Worm (Caenorhabditis elegans) whole organism, L4 larva: Measurements from ENCODE around the gene srxa-10.

Experiments used
- F44E2.7 ChIP-seq: fragments of 200-800 bp; sonication (Bioruptor generic); IDR thresholded peaks from 2 replicates; pipeline ENCODE4 v2.1.2; 2022; ENCODE audit warnings: missing genetic modification characterization, missing compliant biosample characterization
- R02D3.7 ChIP-seq: fragments of 150-350 bp; sonication (generic microtip); optimal IDR thresholded peaks from 3 replicates; lab custom pipeline; 2014; ENCODE audit warnings: missing biosample characterization, missing genetic modification characterization
- Y48G9A.11 ChIP-seq: fragments of 200-800 bp; sonication (Bioruptor generic); IDR thresholded peaks from 2 replicates; pipeline ENCODE4 v1.3.6; 2022; ENCODE audit warnings: missing genetic modification reagents, missing genetic modification characterization, missing compliant biosample characterization
- ZK337.2 ChIP-seq: fragments of 200-800 bp; sonication (Bioruptor generic); IDR thresholded peaks from 2 replicates; pipeline ENCODE4 v1.3.6; 2022; ENCODE audit warnings: missing genetic modification reagents, missing genetic modification characterization, missing compliant biosample characterization
- aha-1 ChIP-seq: fragments of 150-350 bp; peaks from one replicate; lab custom pipeline; 2014; ENCODE audit warnings: missing biosample characterization, missing genetic modification characterization
- aly-2 ChIP-seq: sonication (generic microtip); optimal IDR thresholded peaks from 2 replicates; lab custom pipeline; 2018; ENCODE audit warnings: missing biosample characterization, missing genetic modification characterization
- ama-1 ChIP-seq: fragments of 150-350 bp; optimal IDR thresholded peaks from 2 replicates; lab custom pipeline; 2014; ENCODE audit warnings: inconsistent platforms, mixed read lengths
- arid-1 ChIP-seq: fragments of 200-800 bp; sonication (Bioruptor generic); conservative IDR thresholded peaks from 2 replicates; pipeline ENCODE4 v1.3.6; 2022; ENCODE audit warnings: missing genetic modification reagents, missing genetic modification characterization, missing compliant biosample characterization
- ceh-20 ChIP-seq: fragments of 200-800 bp; sonication (Bioruptor generic); IDR thresholded peaks from 2 replicates; pipeline ENCODE4 v1.3.6; 2022; ENCODE audit warnings: missing genetic modification reagents, missing genetic modification characterization, missing compliant biosample characterization
- ceh-44 ChIP-seq: fragments of 200-800 bp; sonication (Bioruptor generic); IDR thresholded peaks from 2 replicates; pipeline ENCODE4 v1.3.6; 2022; ENCODE audit warnings: missing genetic modification reagents, missing genetic modification characterization, missing compliant biosample characterization
- ctbp-1 ChIP-seq: fragments of 200-800 bp; sonication (Bioruptor generic); IDR thresholded peaks from 2 replicates; pipeline ENCODE4 v1.3.6; 2022; ENCODE audit warnings: missing genetic modification reagents, missing genetic modification characterization, missing compliant biosample characterization
- daf-12 ChIP-seq: fragments of 150-350 bp; optimal IDR thresholded peaks from 2 replicates; lab custom pipeline; 2014; ENCODE audit warnings: missing biosample characterization, missing genetic modification reagents, missing genetic modification characterization
- dmd-8 ChIP-seq: fragments of 200-800 bp; sonication (Bioruptor generic); IDR thresholded peaks from 2 replicates; pipeline ENCODE4 v1.3.6; 2022; ENCODE audit warnings: missing genetic modification characterization, missing compliant biosample characterization
- dpl-1 ChIP-seq: fragments of 150-350 bp; optimal IDR thresholded peaks from 2 replicates; lab custom pipeline; 2014; ENCODE audit warnings: missing biosample characterization, missing genetic modification reagents, missing genetic modification characterization
- duxl-1 ChIP-seq: sonication (generic microtip); optimal IDR thresholded peaks from 2 replicates; lab custom pipeline; 2016; ENCODE audit warnings: mild to moderate bottlenecking, missing genetic modification characterization, moderate library complexity, missing compliant biosample characterization; ENCODE audit not compliant: poor library complexity
- dve-1 ChIP-seq: sonication (generic microtip); optimal IDR thresholded peaks from 2 replicates; lab custom pipeline; 2017; ENCODE audit warnings: antibody characterized with exemption, mild to moderate bottlenecking, missing genetic modification characterization, missing compliant biosample characterization; ENCODE audit not compliant: insufficient read depth
- egl-43 ChIP-seq: fragments of 200-800 bp; sonication (Bioruptor generic); IDR thresholded peaks from 2 replicates; pipeline ENCODE4 v1.3.6; 2022; ENCODE audit warnings: missing genetic modification reagents, missing genetic modification characterization, missing compliant biosample characterization
- fkh-10 ChIP-seq: fragments of 150-350 bp; optimal IDR thresholded peaks from 2 replicates; lab custom pipeline; 2014; ENCODE audit warnings: missing biosample characterization, missing genetic modification reagents, missing genetic modification characterization
- hlh-11 ChIP-seq: fragments of 200-800 bp; sonication (Bioruptor generic); optimal IDR thresholded peaks from 2 replicates; lab custom pipeline; 2018; ENCODE audit warnings: mild to moderate bottlenecking, missing genetic modification characterization, missing compliant biosample characterization
- hlh-30 ChIP-seq: sonication (generic microtip); optimal IDR thresholded peaks from 2 replicates; lab custom pipeline; 2017; ENCODE audit warnings: antibody characterized with exemption, mild to moderate bottlenecking, missing genetic modification characterization, missing compliant biosample characterization; ENCODE audit not compliant: insufficient read depth
- hmg-1.1 ChIP-seq: fragments of 200-800 bp; sonication (Bioruptor generic); IDR thresholded peaks from 2 replicates; pipeline ENCODE4 v1.3.6; 2022; ENCODE audit warnings: missing genetic modification reagents, missing genetic modification characterization, missing compliant biosample characterization
- jun-1 ChIP-seq: fragments of 150-350 bp; optimal IDR thresholded peaks from 2 replicates; lab custom pipeline; 2014; ENCODE audit warnings: missing biosample characterization, missing genetic modification reagents, missing genetic modification characterization
- lim-7 ChIP-seq: fragments of 200-800 bp; sonication (Bioruptor generic); IDR thresholded peaks from 2 replicates; pipeline ENCODE4 v1.3.6; 2022; ENCODE audit warnings: missing genetic modification characterization, missing compliant biosample characterization
- lin-13 ChIP-seq: fragments of 150-350 bp; optimal IDR thresholded peaks from 2 replicates; lab custom pipeline; 2014; ENCODE audit warnings: missing biosample characterization, missing genetic modification reagents, missing genetic modification characterization
- lin-15B ChIP-seq: fragments of 150-350 bp; sonication (generic microtip); optimal IDR thresholded peaks from 3 replicates; lab custom pipeline; 2014; ENCODE audit warnings: missing biosample characterization, missing genetic modification characterization
- lin-38 ChIP-seq: fragments of 200-800 bp; sonication (Bioruptor generic); IDR thresholded peaks from 2 replicates; pipeline ENCODE4 v1.3.6; 2022; ENCODE audit warnings: missing genetic modification reagents, missing genetic modification characterization, missing compliant biosample characterization
- lsy-2 ChIP-seq, 2 experiments: fragments of 150-350 bp in 1 of 2; sonication (generic microtip) in 1 of 2; optimal IDR thresholded peaks; 2 replicates each; lab custom pipeline; 2014 to 2017; ENCODE audit warnings: missing biosample characterization in 2 of 2, missing genetic modification characterization in 2 of 2
- madf-5 ChIP-seq, 2 experiments: fragments of 200-800 bp; sonication (Bioruptor generic); IDR thresholded peaks; 2 replicates each; pipeline ENCODE4 v1.3.6; 2022; ENCODE audit warnings: missing compliant biosample characterization in 2 of 2, missing genetic modification characterization in 2 of 2
- madf-9 ChIP-seq: fragments of 200-800 bp; sonication (Bioruptor generic); conservative IDR thresholded peaks from 2 replicates; pipeline ENCODE4 v1.3.6; 2022; ENCODE audit warnings: missing genetic modification reagents, missing genetic modification characterization, missing compliant biosample characterization
- mdt-29 ChIP-seq: fragments of 200-800 bp; sonication (Bioruptor generic); IDR thresholded peaks from 2 replicates; pipeline ENCODE4 v1.3.6; 2022; ENCODE audit warnings: missing genetic modification reagents, missing genetic modification characterization, missing compliant biosample characterization
- mes-2 ChIP-seq: sonication (generic microtip); optimal IDR thresholded peaks from 2 replicates; lab custom pipeline; 2016; ENCODE audit warnings: missing genotype, mild to moderate bottlenecking, missing genetic modification characterization, missing compliant biosample characterization; ENCODE audit not compliant: poor library complexity, severe bottlenecking
- mxl-3 ChIP-seq: fragments of 200-800 bp; sonication (Bioruptor generic); optimal IDR thresholded peaks from 2 replicates; lab custom pipeline; 2018; ENCODE audit warnings: mild to moderate bottlenecking, missing genetic modification characterization, missing compliant biosample characterization
- nhr-102 ChIP-seq: sonication (generic microtip); optimal IDR thresholded peaks from 2 replicates; lab custom pipeline; 2016; ENCODE audit warnings: mild to moderate bottlenecking, missing genetic modification characterization, moderate library complexity, missing compliant biosample characterization
- nhr-28 ChIP-seq: fragments of 150-350 bp; optimal IDR thresholded peaks from 2 replicates; lab custom pipeline; 2014; ENCODE audit warnings: missing biosample characterization, missing genetic modification characterization
- nhr-42 ChIP-seq: fragments of 200-800 bp; sonication (Bioruptor generic); IDR thresholded peaks from 2 replicates; pipeline ENCODE4 v1.3.6; 2022; ENCODE audit warnings: missing genetic modification characterization, missing compliant biosample characterization
- nhr-48 ChIP-seq: sonication (generic microtip); optimal IDR thresholded peaks from 2 replicates; lab custom pipeline; 2016; ENCODE audit warnings: mild to moderate bottlenecking, missing genetic modification characterization, missing compliant biosample characterization
- pha-4 ChIP-seq, 2 experiments: fragments of 150-350 bp in 1 of 2; fragments of 200-800 bp in 1 of 2; sonication (Bioruptor generic) in 1 of 2; IDR thresholded peaks in 1 of 2; optimal IDR thresholded peaks in 1 of 2; 2 replicates each; pipeline versions ENCODE4 v1.3.6 to Lab custom; 2014 to 2022; ENCODE audit warnings: missing genetic modification characterization in 2 of 2, missing genetic modification reagents in 2 of 2, missing biosample characterization in 1 of 2, missing compliant biosample characterization in 1 of 2
- pqm-1 ChIP-seq: sonication (generic microtip); optimal IDR thresholded peaks from 2 replicates; lab custom pipeline; 2017; ENCODE audit warnings: missing biosample characterization, missing genetic modification characterization
- rbr-2 ChIP-seq: sonication (generic microtip); optimal IDR thresholded peaks from 2 replicates; lab custom pipeline; 2016; ENCODE audit warnings: missing genotype, missing genetic modification characterization, missing compliant biosample characterization
- skn-1 ChIP-seq: fragments of 150-350 bp; optimal IDR thresholded peaks from 2 replicates; lab custom pipeline; 2014; ENCODE audit warnings: missing biosample characterization, missing genetic modification characterization
- snpc-1.2 ChIP-seq: fragments of 200-800 bp; sonication (Bioruptor generic); IDR thresholded peaks from 2 replicates; pipeline ENCODE4 v1.3.6; 2022; ENCODE audit warnings: missing genetic modification reagents, missing genetic modification characterization, missing compliant biosample characterization
- spr-1 ChIP-seq: sonication (generic microtip); optimal IDR thresholded peaks from 2 replicates; lab custom pipeline; 2016; ENCODE audit warnings: mild to moderate bottlenecking, missing genetic modification characterization, missing compliant biosample characterization
- unc-130 ChIP-seq: sonication (generic microtip); optimal IDR thresholded peaks from 2 replicates; lab custom pipeline; 2016; ENCODE audit warnings: missing genetic modification reagents, missing genetic modification characterization, missing compliant biosample characterization
- unc-39 ChIP-seq: sonication (generic microtip); optimal IDR thresholded peaks from 2 replicates; lab custom pipeline; 2017; ENCODE audit warnings: missing biosample characterization, missing genetic modification characterization
- zag-1 ChIP-seq: fragments of 150-350 bp; optimal IDR thresholded peaks from 2 replicates; lab custom pipeline; 2014; ENCODE audit warnings: missing biosample characterization, missing genetic modification characterization
- zfp-3 ChIP-seq: fragments of 200-800 bp; sonication (Bioruptor generic); conservative IDR thresholded peaks from 2 replicates; pipeline ENCODE4 v1.3.6; 2022; ENCODE audit warnings: missing genetic modification reagents, missing genetic modification characterization, missing compliant biosample characterization
- zip-2 ChIP-seq: fragments of 150-350 bp; optimal IDR thresholded peaks from 2 replicates; lab custom pipeline; 2014; ENCODE audit warnings: missing biosample characterization, missing genetic modification characterization

The srxa-10 gene

DNA sequence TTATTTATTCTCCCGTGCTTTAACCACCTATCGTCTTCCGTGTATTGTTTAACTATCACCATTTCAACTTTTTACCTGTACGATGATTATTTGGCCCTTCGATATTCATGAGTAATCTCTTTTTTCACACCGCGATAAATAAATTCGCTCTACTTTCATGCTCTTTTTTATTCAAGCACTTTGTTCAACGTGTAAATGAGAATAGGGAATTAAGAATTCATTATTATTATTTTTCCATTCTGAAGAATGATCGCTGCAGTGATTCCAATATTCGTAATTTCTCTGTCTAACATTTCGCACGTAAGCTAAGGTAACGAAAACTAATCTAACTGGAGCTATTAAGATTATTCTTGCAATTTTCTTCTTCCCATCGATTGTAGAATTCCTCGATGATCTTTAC is 47.7 kb downstream of the srxa-10 start, which contains the start of gene T05G5.4:
Gene T05G5.4 (plus strand): TSS at position 241 of the 400 bp plus-strand sequence.
- TF ChIP-seq unc-130 (peak; percentile 36), arid-1 (GFP tag; lab: Robert Waterston, UW) (0 out of 2 replicates have a peak, but pooled peaks have one; percentile 11), aly-2 (tag; lab: Kevin White, UChicago) (peak; percentile 21), lin-13 (GFP tag; lab: Kevin White, UChicago) (no peak), ama-1 (no peak), lim-7 (GFP tag; lab: Robert Waterston, UW) (0 out of 2 replicates have a peak, but pooled peaks have one; percentile 17), duxl-1 (no peak), snpc-1.2 (GFP tag; lab: Robert Waterston, UW) (no peak), rbr-2 (no peak), lin-38 (peak; percentile 29), ctbp-1 (0 out of 2 replicates have a peak, but pooled peaks have one; percentile 12)

DNA sequence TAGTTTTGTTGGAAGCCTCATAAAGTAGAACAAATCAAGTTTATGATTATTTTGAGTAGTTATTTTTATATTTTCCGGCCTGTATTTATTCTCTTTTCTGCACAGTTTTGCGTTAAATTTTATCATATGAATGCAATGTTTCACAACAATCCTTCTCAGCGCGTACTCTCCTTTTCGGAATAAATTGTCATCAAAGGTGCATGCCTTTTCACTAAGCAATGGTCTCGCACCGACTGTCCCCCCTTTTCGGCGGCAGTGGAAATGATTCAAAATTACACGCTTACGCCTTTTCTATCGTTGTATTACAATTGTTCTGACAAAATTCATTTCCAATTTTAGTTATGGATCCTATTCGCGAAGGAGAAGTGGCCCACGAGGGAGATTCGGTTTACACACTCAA is 49.2 kb downstream of the srxa-10 start, which contains the start of the genes iff-1 and cdk-1:
Gene iff-1 (minus strand): TSS at position 61 of the 400 bp plus-strand sequence.
Gene cdk-1 (plus strand): TSS at position 340 of the 400 bp plus-strand sequence.
- TF ChIP-seq madf-5 (GFP tag; IDR thresholded peaks at IDR 0.05; lab: Robert Waterston, UW) (no peak), pqm-1 (tag; lab: Kevin White, UChicago) (no peak), pha-4 (GFP tag; IDR thresholded peaks at IDR 0.05; lab: Robert Waterston, UW) (no peak), pha-4 (tag; optimal IDR thresholded peaks at IDR 0.05; lab: Kevin White, UChicago) (peak; percentile 12), dpl-1 (GFP tag; lab: Kevin White, UChicago) (peak; percentile 82), dve-1 (no peak), zag-1 (tag; lab: Kevin White, UChicago) (no peak), mes-2 (tag; lab: Kevin White, UChicago) (peak; percentile 60), aha-1 (tag; lab: Kevin White, UChicago) (peak; percentile 92), madf-9 (GFP tag; lab: Robert Waterston, UW) (no peak), mdt-29 (GFP tag; lab: Robert Waterston, UW) (no peak), zfp-3 (GFP tag; lab: Robert Waterston, UW) (no peak), nhr-48 (tag; lab: Kevin White, UChicago) (no peak), nhr-42 (GFP tag; lab: Robert Waterston, UW) (no peak), skn-1 (tag; lab: Kevin White, UChicago) (no peak), hlh-30 (tag; lab: Kevin White, UChicago) (no peak), hmg-1.1 (peak; percentile 45; the same call in 1 of the 2 replicates), R02D3.7 (no peak), lsy-2 (tag; optimal IDR thresholded peaks at IDR 0.05; lab: Kevin White, UChicago) (peak in 1 of 2 experiments; percentile 68), ZK337.2 (no peak), ceh-44 (GFP tag; lab: Robert Waterston, UW) (no peak), nhr-28 (tag; lab: Kevin White, UChicago) (no peak), snpc-1.2 (GFP tag; lab: Robert Waterston, UW) (0 out of 2 replicates have a peak, but pooled peaks have one; percentile 19), daf-12 (tag; lab: Kevin White, UChicago) (no peak), hlh-11 (no peak), fkh-10 (GFP tag; lab: Kevin White, UChicago) (no peak), lin-15B (no peak), aly-2 (tag; lab: Kevin White, UChicago) (no peak), mxl-3 (GFP tag; lab: Kevin White, UChicago) (no peak), zip-2 (tag; lab: Kevin White, UChicago) (no peak), lin-38 (no peak)

DNA sequence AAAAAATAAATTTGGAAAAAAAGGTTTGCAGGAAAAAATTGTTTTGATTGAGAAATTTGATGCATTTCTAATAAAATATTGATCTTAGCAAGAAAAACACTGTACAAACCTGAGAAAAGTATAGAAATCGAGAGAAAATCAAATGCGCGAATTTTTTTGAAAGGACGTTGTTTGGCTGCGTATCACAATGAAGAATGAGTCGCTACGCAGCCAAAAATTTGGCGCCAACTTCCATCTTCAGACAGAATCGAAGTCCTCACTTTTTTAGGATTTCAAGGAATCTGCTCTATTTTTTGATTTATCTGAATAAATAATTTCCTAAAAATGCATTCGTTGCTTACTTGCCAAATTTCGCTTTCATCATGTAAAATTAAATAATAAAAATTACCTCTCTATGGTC is 49.7 kb downstream of the srxa-10 start:
- no peak for TF ChIP-seq mxl-3 (GFP tag; lab: Kevin White, UChicago)
- no peak for TF ChIP-seq dpl-1 (GFP tag; lab: Kevin White, UChicago)
- TF ChIP-seq egl-43 (GFP tag; lab: Robert Waterston, UW), result no peak
- no peak for TF ChIP-seq jun-1 (tag; lab: Kevin White, UChicago)
- TF ChIP-seq F44E2.7, result no peak
- TF ChIP-seq pha-4 (GFP tag; IDR thresholded peaks at IDR 0.05; lab: Robert Waterston, UW), result no peak
- TF ChIP-seq pha-4 (tag; optimal IDR thresholded peaks at IDR 0.05; lab: Kevin White, UChicago), result no peak
- no peak for TF ChIP-seq zip-2 (tag; lab: Kevin White, UChicago)
- TF ChIP-seq dmd-8 (GFP tag; lab: Robert Waterston, UW), result no peak
- TF ChIP-seq spr-1, result no peak
- TF ChIP-seq mdt-29 (GFP tag; lab: Robert Waterston, UW), result no peak
- TF ChIP-seq unc-39 (tag; lab: Kevin White, UChicago), result no peak
- no peak for TF ChIP-seq rbr-2
- TF ChIP-seq ceh-20 (GFP tag; lab: Robert Waterston, UW), result no peak
- TF ChIP-seq aha-1 (tag; lab: Kevin White, UChicago), result no peak
- no peak for TF ChIP-seq madf-5 (GFP tag; IDR thresholded peaks at IDR 0.05; lab: Robert Waterston, UW)
- TF ChIP-seq lin-15B, result no peak
- peak; percentile 71 for TF ChIP-seq unc-130
- no peak for TF ChIP-seq nhr-102 (tag; lab: Kevin White, UChicago)
- TF ChIP-seq Y48G9A.11 (GFP tag; lab: Robert Waterston, UW), result 0 out of 2 replicates have a peak, but pooled peaks have one; percentile 34
